Fruit fly (Drosophila melanogaster): Measurements from ENCODE around the gene CG9926.

DNA sequence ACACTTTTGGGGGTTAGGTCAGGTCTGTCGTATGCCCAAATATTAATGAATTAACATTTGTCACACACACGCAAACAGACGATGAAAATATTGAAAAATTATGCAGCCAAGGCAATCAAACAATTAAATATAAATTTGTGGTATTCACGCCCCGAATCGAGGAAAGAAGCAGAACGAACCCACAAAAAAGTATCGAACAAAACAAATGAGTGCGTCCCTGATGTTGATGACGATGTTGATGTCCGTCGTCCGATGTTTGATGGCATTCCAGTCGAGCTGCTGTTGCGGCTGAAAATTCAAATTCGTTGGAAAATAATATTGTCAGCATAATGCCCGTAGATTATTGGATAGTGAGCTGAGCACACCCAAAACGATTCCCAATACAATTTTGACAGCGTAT, 41.9 kb downstream of the CG9926 start:
- TF ChIP-seq Sox102F (GFP tag; optimal IDR thresholded peaks at IDR 0.05) (no peak), CG3032 (tag; optimal IDR thresholded peaks at IDR 0.05) (no peak), CG34406 (GFP tag; optimal IDR thresholded peaks at IDR 0.05) (no peak), Hr39 (GFP tag; optimal IDR thresholded peaks at IDR 0.05) (no peak), salr (GFP tag; optimal IDR thresholded peaks at IDR 0.05) (no peak), CG6854 (GFP tag; optimal IDR thresholded peaks at IDR 0.05) (no peak), achi (GFP tag; optimal IDR thresholded peaks at IDR 0.05) (no peak), ss (GFP tag; optimal IDR thresholded peaks at IDR 0.05) (no peak), CG10669 (GFP tag; optimal IDR thresholded peaks at IDR 0.05) (no peak), CG8319 (GFP tag; optimal IDR thresholded peaks at IDR 0.05) (no peak), svp (GFP tag) (no peak), Ets21C (GFP tag; optimal IDR thresholded peaks at IDR 0.05) (no peak), CG9139 (GFP tag; optimal IDR thresholded peaks at IDR 0.05) (no peak), CG15336 (GFP tag; IDR thresholded peaks at IDR 0.05) (no peak)

Data from whole organism, prepupa.